Worm (Caenorhabditis elegans): ENCODE results near the gene tag-180.

tag-180 gene

DNA sequence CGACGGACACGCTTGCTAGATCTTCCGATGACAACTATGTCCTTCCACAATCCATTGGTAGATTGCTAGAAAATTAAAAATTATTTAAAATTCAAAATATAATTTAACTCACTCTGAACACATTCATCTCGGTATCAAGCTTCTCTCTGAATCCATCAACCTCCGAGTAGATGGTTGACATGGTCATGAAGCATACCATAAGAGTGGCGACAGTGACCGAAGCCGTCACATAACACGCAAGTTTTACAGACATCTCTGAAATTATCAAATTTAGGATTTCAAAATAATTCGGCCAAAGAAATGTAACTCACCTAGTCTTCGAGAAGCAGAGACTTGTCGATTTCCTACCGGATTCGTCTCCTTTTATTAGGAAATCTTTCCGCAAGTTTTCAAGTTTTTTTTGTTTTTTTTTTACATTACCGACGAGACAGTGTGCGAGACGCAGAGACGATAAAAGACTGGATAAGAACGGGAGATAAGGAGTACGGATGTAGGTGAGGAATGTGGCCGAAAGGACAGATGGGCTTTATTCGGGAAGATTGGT lies 8.3 kb upstream of the tag-180 start, which contains the start of gene sqt-1 (continued):
- no peak for TF ChIP-seq egl-5 (tag; optimal IDR thresholded peaks at IDR 0.05)
- no peak for TF ChIP-seq lin-15B (tag; optimal IDR thresholded peaks at IDR 0.05)
- no peak for TF ChIP-seq skn-1 (tag; optimal IDR thresholded peaks at IDR 0.05)
- no peak for TF ChIP-seq daf-12 (tag; optimal IDR thresholded peaks at IDR 0.05)
- TF ChIP-seq aly-2 (tag; optimal IDR thresholded peaks at IDR 0.05), result no peak
- no peak for TF ChIP-seq mml-1 (tag; optimal IDR thresholded peaks at IDR 0.05)
- no peak for TF ChIP-seq nhr-67 (tag; optimal IDR thresholded peaks at IDR 0.05)
- peak; percentile 43 for TF ChIP-seq nhr-43 (tag; optimal IDR thresholded peaks at IDR 0.05; ENCODE audit: poor library complexity, severe bottlenecking)
- no peak for TF ChIP-seq elt-2 (tag; optimal IDR thresholded peaks at IDR 0.05)
- no peak for TF ChIP-seq unc-39 (tag; optimal IDR thresholded peaks at IDR 0.05)

DNA sequence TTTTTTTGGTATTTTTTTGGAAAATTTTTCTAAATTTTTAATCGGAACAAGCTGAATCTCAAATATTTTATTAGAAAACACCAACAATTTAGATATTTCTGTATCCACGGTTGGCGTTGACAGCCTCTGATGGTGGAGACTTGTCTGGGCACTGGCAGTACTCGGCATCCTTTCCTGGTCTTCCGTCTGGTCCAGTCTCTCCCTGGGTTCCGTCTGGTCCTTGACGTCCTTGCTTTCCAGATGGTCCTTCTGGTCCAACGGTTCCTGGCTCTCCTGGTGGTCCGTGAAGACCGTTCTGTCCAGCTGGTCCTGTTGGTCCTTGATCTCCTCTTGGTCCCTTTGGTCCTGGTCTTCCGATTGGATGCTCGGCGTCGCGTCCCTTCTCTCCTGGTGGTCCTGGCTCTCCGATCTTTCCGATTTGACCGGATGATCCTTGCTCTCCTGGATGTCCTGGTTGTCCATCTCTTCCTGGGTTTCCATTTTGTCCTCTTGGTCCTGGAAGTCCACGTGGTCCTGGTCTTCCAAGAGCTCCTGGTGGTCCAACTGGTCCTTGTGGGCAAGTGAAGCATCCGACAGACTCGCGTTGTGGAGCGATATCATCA lies 7.5 kb upstream of the tag-180 start:
- peak; percentile 28 for TF ChIP-seq ama-1 (optimal IDR thresholded peaks at IDR 0.05)
- no peak for TF ChIP-seq egl-27 (tag; optimal IDR thresholded peaks at IDR 0.05)
- TF ChIP-seq nhr-43 (tag; optimal IDR thresholded peaks at IDR 0.05; ENCODE audit: poor library complexity, severe bottlenecking), result peak; percentile 23

DNA sequence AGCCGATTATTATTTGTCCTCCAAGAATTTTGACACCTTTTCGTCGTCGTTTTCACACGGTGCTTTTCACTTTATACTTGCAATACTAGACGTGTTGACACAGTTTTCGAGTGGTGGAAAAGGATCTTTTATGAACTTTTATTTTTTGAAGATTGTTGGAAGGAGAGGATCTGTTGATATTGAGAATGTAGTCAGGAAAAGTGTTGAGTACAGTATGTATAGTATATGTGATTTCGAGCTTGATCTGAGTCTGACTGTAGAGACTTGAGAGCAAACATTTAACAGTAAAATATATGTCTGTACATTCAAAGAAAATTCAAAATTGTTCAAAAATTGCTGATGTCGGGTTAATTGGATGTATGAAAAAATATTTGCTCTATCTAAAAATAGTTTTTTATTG lies 6.9 kb upstream of the tag-180 start:
- TF ChIP-seq elt-3 (tag; optimal IDR thresholded peaks at IDR 0.05), result peak in 1 of 3 experiments; percentile 75
- no peak for TF ChIP-seq fkh-10 (GFP tag; optimal IDR thresholded peaks at IDR 0.05)
- TF ChIP-seq nhr-28 (tag; optimal IDR thresholded peaks at IDR 0.05), result peak; percentile 7
- TF ChIP-seq nhr-43 (tag; optimal IDR thresholded peaks at IDR 0.05; ENCODE audit: poor library complexity, severe bottlenecking), result peak; percentile 72
- TF ChIP-seq zag-1 (tag; optimal IDR thresholded peaks at IDR 0.05), result no peak
- TF ChIP-seq tbx-2 (tag; optimal IDR thresholded peaks at IDR 0.05), result peak; percentile 33
- peak; percentile 71 for TF ChIP-seq nhr-23 (tag; optimal IDR thresholded peaks at IDR 0.05)

DNA sequence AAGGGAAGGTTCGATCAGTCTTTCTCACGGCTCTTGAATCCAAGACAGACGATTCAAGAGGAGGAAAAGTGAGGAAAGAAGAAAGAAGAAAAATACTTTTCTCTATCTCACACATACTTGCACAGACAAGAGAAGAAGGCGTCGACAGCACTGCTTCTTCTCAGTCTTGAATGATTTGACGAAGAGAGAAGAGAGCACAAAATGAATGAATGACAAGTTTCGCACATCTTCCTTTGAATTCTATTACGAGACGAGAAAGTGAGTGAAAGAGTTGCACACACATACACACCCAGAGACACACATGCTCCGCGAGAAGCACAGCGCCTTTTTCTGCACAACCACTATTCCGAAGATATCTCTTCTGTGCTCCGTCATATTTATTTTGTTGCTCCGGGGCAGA lies 6.4 kb upstream of the tag-180 start:
- no peak for TF ChIP-seq daf-12 (tag; optimal IDR thresholded peaks at IDR 0.05)
- peak; percentile 67 for TF ChIP-seq fkh-10 (GFP tag; optimal IDR thresholded peaks at IDR 0.05)
- no peak for TF ChIP-seq ztf-4 (tag; optimal IDR thresholded peaks at IDR 0.05)
- TF ChIP-seq unc-39 (tag; optimal IDR thresholded peaks at IDR 0.05), result no peak
- no peak for TF ChIP-seq nhr-76 (tag; optimal IDR thresholded peaks at IDR 0.05)
- no peak for TF ChIP-seq nhr-77 (tag; optimal IDR thresholded peaks at IDR 0.05)
- TF ChIP-seq nhr-67 (tag; optimal IDR thresholded peaks at IDR 0.05), result no peak
- no peak for TF ChIP-seq lsy-12 (tag; optimal IDR thresholded peaks at IDR 0.05)
- no peak for TF ChIP-seq R02D3.7 (tag; optimal IDR thresholded peaks at IDR 0.05)
- no peak for TF ChIP-seq nfya-1 (tag; optimal IDR thresholded peaks at IDR 0.05; ENCODE audit: insufficient read depth)
- TF ChIP-seq hmg-11 (tag; optimal IDR thresholded peaks at IDR 0.05), result no peak
- TF ChIP-seq lin-39 (tag; optimal IDR thresholded peaks at IDR 0.05), result peak; percentile 9
- no peak for TF ChIP-seq fkh-2 (tag; optimal IDR thresholded peaks at IDR 0.05)

DNA sequence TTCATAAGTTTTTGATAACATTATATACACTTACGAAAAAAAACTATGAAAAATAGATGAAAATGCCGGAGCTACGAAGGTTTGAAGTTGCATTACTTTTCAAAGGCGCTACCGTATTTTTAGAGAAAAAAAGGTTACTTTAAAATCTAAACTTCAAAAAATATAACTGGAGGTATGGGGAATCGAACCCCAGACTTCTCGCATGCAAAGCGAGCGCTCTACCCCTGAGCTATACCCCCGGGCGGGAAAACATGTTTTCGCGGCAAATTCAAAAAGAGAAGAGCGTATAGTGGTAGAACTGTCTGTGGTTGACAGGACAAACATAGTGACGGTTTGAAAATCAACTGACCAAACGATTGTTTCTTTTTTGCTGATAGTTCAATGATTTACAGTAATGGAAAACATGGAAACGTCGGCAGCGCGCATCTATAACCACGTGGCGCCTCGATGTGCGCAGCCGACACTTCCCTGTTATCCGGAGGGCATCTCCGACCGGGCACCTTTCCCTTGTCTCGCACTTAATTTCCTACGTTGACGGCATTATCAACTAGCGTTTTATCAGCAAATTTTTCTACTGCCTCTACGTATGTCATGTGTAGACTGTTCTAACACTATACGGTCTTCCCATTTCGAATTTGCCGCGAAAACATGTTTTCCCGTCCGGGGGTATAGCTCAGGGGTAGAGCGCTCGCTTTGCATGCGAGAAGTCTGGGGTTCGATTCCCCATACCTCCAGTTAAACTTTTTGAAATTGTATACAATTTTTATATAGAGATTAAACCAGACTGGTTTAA lies 4.8 kb upstream of the tag-180 start:
- TF ChIP-seq sea-2 (GFP tag; optimal IDR thresholded peaks at IDR 0.05), result no peak
- TF ChIP-seq fkh-10 (GFP tag; optimal IDR thresholded peaks at IDR 0.05), result no peak
- TF ChIP-seq lin-15B (tag; optimal IDR thresholded peaks at IDR 0.05), result no peak
- no peak for TF ChIP-seq mml-1 (tag; optimal IDR thresholded peaks at IDR 0.05)
- TF ChIP-seq nhr-237 (tag; optimal IDR thresholded peaks at IDR 0.05), result no peak
- TF ChIP-seq snpc-4 (tag; optimal IDR thresholded peaks at IDR 0.05), result peak; percentile 66
- TF ChIP-seq ceh-82 (tag; optimal IDR thresholded peaks at IDR 0.05), result no peak
- TF ChIP-seq elt-2 (tag; optimal IDR thresholded peaks at IDR 0.05), result peak; percentile 67
- TF ChIP-seq elt-1 (tag; optimal IDR thresholded peaks at IDR 0.05), result no peak
- no peak for TF ChIP-seq lin-39 (tag; optimal IDR thresholded peaks at IDR 0.05)
- TF ChIP-seq nhr-76 (tag; optimal IDR thresholded peaks at IDR 0.05), result no peak
- no peak for TF ChIP-seq hmg-11 (tag; optimal IDR thresholded peaks at IDR 0.05)
- no peak for TF ChIP-seq egl-5 (tag; optimal IDR thresholded peaks at IDR 0.05)
- peak; percentile 38 for TF ChIP-seq nhr-25 (tag; optimal IDR thresholded peaks at IDR 0.05)
- TF ChIP-seq ceh-9 (tag; optimal IDR thresholded peaks at IDR 0.05), result no peak
- no peak for TF ChIP-seq aly-2 (tag; optimal IDR thresholded peaks at IDR 0.05)
- TF ChIP-seq ztf-11 (tag; optimal IDR thresholded peaks at IDR 0.05), result no peak

All from whole organism, L3 larva.